Worm (Caenorhabditis elegans) whole organism, young adult: ENCODE measurements around the gene pgm-3.

Experiments used
- aptf-3 ChIP-seq: fragments of 200-800 bp; sonication (Bioruptor generic); IDR thresholded peaks from 2 replicates; pipeline ENCODE4 v1.3.6; 2022; ENCODE audit warnings: missing genetic modification characterization, missing compliant biosample characterization
- nfya-1 ChIP-seq: sonication (generic microtip); optimal IDR thresholded peaks from 2 replicates; lab custom pipeline; 2017; ENCODE audit warnings: antibody characterized with exemption, missing compliant biosample characterization, missing genetic modification characterization, borderline replicate concordance; ENCODE audit not compliant: insufficient read depth
- tbx-9 ChIP-seq: sonication (generic microtip); optimal IDR thresholded peaks from 2 replicates; lab custom pipeline; 2016; ENCODE audit warnings: borderline replicate concordance, missing genetic modification characterization, inconsistent platforms, missing compliant biosample characterization
- unc-130 ChIP-seq: sonication (generic microtip); optimal IDR thresholded peaks from 2 replicates; lab custom pipeline; 2016; ENCODE audit warnings: missing genetic modification reagents, missing genetic modification characterization, missing compliant biosample characterization
- unc-62 ChIP-seq: fragments of 150-350 bp; optimal IDR thresholded peaks from 2 replicates; lab custom pipeline; 2014; ENCODE audit warnings: missing biosample characterization, missing genetic modification reagents, missing genetic modification characterization

ce11 chrIV:8728122-8728521 is 2.6 kb downstream of the pgm-3 start, which contains the start of gene otub-3:
- TF ChIP-seq nfya-1 (tag; lab: Kevin White, UChicago) (no peak), unc-62 (GFP tag; lab: Kevin White, UChicago) (no peak), unc-130 (GFP tag; lab: Kevin White, UChicago) (no peak), aptf-3 (GFP tag; lab: Robert Waterston, UW) (no peak), tbx-9 (tag; lab: Kevin White, UChicago) (no peak)
